Worm (Caenorhabditis elegans): ENCODE measurements around the gene srsx-8.

The srsx-8 gene

ce11 chrV:1551143-1551542 is 1.8 kb downstream of the srsx-8 start:
- TF ChIP-seq unc-62 (GFP tag; optimal IDR thresholded peaks at IDR 0.05 in 1 of 2) (peak in 1 of 2 experiments; percentile 91), unc-62 (tag; optimal IDR thresholded peaks at IDR 0.05) (no peak), lin-39 (tag; optimal IDR thresholded peaks at IDR 0.05) (no peak)

ce11 chrV:1550697-1551096 is 2.2 kb downstream of the srsx-8 start:
- no peak for TF ChIP-seq unc-62 (GFP tag; optimal IDR thresholded peaks at IDR 0.05 in 1 of 2)
- TF ChIP-seq unc-62 (tag; optimal IDR thresholded peaks at IDR 0.05) = no peak
- no peak for TF ChIP-seq ctbp-1 (GFP tag; IDR thresholded peaks at IDR 0.05)
- TF ChIP-seq daf-19 (GFP tag; conservative IDR thresholded peaks at IDR 0.05) = no peak
- no peak for TF ChIP-seq lim-7 (GFP tag; IDR thresholded peaks at IDR 0.05)
- peak; percentile 60 for TF ChIP-seq aha-1 (tag)
- TF ChIP-seq cey-2 (tag; optimal IDR thresholded peaks at IDR 0.05; ENCODE audit: borderline replicate concordance, insufficient read depth) = no peak

ce11 chrV:1547843-1548242 is 5.1 kb downstream of the srsx-8 start, which contains the start of gene F52F10.2:
Gene F52F10.2 (plus strand): TSS chrV:1548143.
- TF ChIP-seq lin-29 (GFP tag; IDR thresholded peaks at IDR 0.05) = no peak
- no peak for TF ChIP-seq lir-3 (tag; optimal IDR thresholded peaks at IDR 0.05)
- no peak for TF ChIP-seq fkh-10 (GFP tag; optimal IDR thresholded peaks at IDR 0.05)
- TF ChIP-seq mes-2 (tag; optimal IDR thresholded peaks at IDR 0.05; ENCODE audit: poor library complexity, severe bottlenecking) = no peak
- no peak for TF ChIP-seq saeg-2 (GFP tag; IDR thresholded peaks at IDR 0.05)

- TF ChIP-seq daf-16 (GFP tag; optimal IDR thresholded peaks at IDR 0.05) (no peak), daf-16 (tag; optimal IDR thresholded peaks at IDR 0.05) (peak; percentile 27), pqm-1 (tag; optimal IDR thresholded peaks at IDR 0.05) (peak; percentile 33), mdl-1 (tag; optimal IDR thresholded peaks at IDR 0.05) (no peak), nhr-28 (tag; optimal IDR thresholded peaks at IDR 0.05) (peak; percentile 24), php-3 (GFP tag; IDR thresholded peaks at IDR 0.05) (peak; percentile 64; the same call in 1 of the 2 replicates)
Observed at ce11 chrV:1545694-1546093, 7.2 kb downstream of the srsx-8 start, which contains the start of gene oac-32. Gene oac-32 (minus strand): TSS chrV:1545783.

- no peak for TF ChIP-seq dpl-1 (GFP tag; optimal IDR thresholded peaks at IDR 0.05)
- peak; percentile 1 for TF ChIP-seq nhr-28 (tag; optimal IDR thresholded peaks at IDR 0.05)
- no peak for TF ChIP-seq F44E2.7 (GFP tag; IDR thresholded peaks at IDR 0.05)
- TF ChIP-seq pqm-1 (tag; optimal IDR thresholded peaks at IDR 0.05) = peak; percentile 20
Observed at ce11 chrV:1541786-1542185, 11.1 kb downstream of the srsx-8 start, which contains the start of gene oac-31. Gene oac-31 (minus strand): TSS chrV:1541886.

- TF ChIP-seq aha-1 (tag) = peak; percentile 94
- TF ChIP-seq lim-7 (GFP tag; IDR thresholded peaks at IDR 0.05) = no peak
Observed at ce11 chrV:1540249-1540648, 12.7 kb downstream of the srsx-8 start.

ce11 chrV:1538842-1539241 is 14.1 kb downstream of the srsx-8 start:
- TF ChIP-seq unc-62 (GFP tag; optimal IDR thresholded peaks at IDR 0.05 in 1 of 2) = peak in 1 of 2 experiments; percentile 93
- no peak for TF ChIP-seq unc-62 (tag; optimal IDR thresholded peaks at IDR 0.05)
- TF ChIP-seq unc-39 (tag; optimal IDR thresholded peaks at IDR 0.05) = no peak

- TF ChIP-seq fos-1 (tag; optimal IDR thresholded peaks at IDR 0.05) (no peak), gei-8 (GFP tag; optimal IDR thresholded peaks at IDR 0.05) (no peak), ctbp-1 (GFP tag; IDR thresholded peaks at IDR 0.05) (no peak), dmd-9 (GFP tag; IDR thresholded peaks at IDR 0.05) (no peak), nhr-10 (tag; optimal IDR thresholded peaks at IDR 0.05) (no peak), spr-3 (GFP tag; optimal IDR thresholded peaks at IDR 0.05) (no peak), F10B5.3 (tag; optimal IDR thresholded peaks at IDR 0.05) (no peak), dmd-6 (GFP tag; IDR thresholded peaks at IDR 0.05) (no peak), ceh-20 (GFP tag; IDR thresholded peaks at IDR 0.05) (no peak), ZK337.2 (GFP tag; IDR thresholded peaks at IDR 0.05) (no peak), cey-2 (tag; optimal IDR thresholded peaks at IDR 0.05; ENCODE audit: borderline replicate concordance, insufficient read depth) (no peak)
Observed at ce11 chrV:1536979-1537378, 15.9 kb downstream of the srsx-8 start, which contains the start of gene K02H11.9. Gene K02H11.9 (minus strand): TSS chrV:1537079.
